Fruit fly (Drosophila melanogaster) whole organism, embryonic: Measurements from ENCODE around the gene dbe.

ENCODE experiments used
- Aef1 ChIP-seq: fragments of 200-800 bp; sonication (Bioruptor generic); IDR thresholded peaks from 3 replicates; pipeline ENCODE4 v1.3.6; 2022; ENCODE audit warnings: missing biosample characterization, missing genetic modification characterization
- B-H1 ChIP-seq: fragments of 200-800 bp; sonication (Bioruptor generic); IDR thresholded peaks from 3 replicates; pipeline ENCODE4 v1.3.6; 2022; ENCODE audit warnings: missing biosample characterization, missing genetic modification characterization
- Blimp-1 ChIP-seq: fragments of 200-800 bp; sonication (Bioruptor generic); optimal IDR thresholded peaks from 3 replicates; lab custom pipeline; 2018; ENCODE audit warnings: missing biosample characterization, missing genetic modification characterization, mild to moderate bottlenecking, moderate library complexity, missing genetic modification reagents
- CG10543 ChIP-seq: fragments of 200-800 bp; sonication (Bioruptor generic); optimal IDR thresholded peaks from 3 replicates; lab custom pipeline; 2017; ENCODE audit warnings: missing biosample characterization, mild to moderate bottlenecking, missing genetic modification characterization, moderate library complexity
- CG11696 ChIP-seq: fragments of 200-800 bp; sonication (Bioruptor generic); IDR thresholded peaks from 2 replicates; pipeline ENCODE4 v1.3.6; 2022; ENCODE audit warnings: missing biosample characterization, missing genetic modification characterization
- CG11723 ChIP-seq: fragments of 200-800 bp; sonication (Bioruptor generic); optimal IDR thresholded peaks from 2 replicates; lab custom pipeline; 2017; ENCODE audit warnings: missing biosample characterization, mild to moderate bottlenecking, missing genetic modification characterization
- CG12391 ChIP-seq: fragments of 200-800 bp; sonication (Bioruptor generic); optimal IDR thresholded peaks from 3 replicates; lab custom pipeline; 2018; ENCODE audit warnings: missing biosample characterization, mild to moderate bottlenecking, missing genetic modification characterization, moderate library complexity
- CG13287 ChIP-seq: fragments of 200-800 bp; sonication (Bioruptor generic); IDR thresholded peaks from 2 replicates; pipeline ENCODE4 v1.3.6; 2022; ENCODE audit warnings: missing biosample characterization, missing genetic modification characterization; ENCODE audit not compliant: partially characterized antibody
- CG13775 ChIP-seq: fragments of 200-800 bp; sonication (Bioruptor generic); optimal IDR thresholded peaks from 3 replicates; lab custom pipeline; 2017; ENCODE audit warnings: missing biosample characterization, mild to moderate bottlenecking, missing genetic modification characterization
- CG13894 ChIP-seq: fragments of 200-800 bp; sonication (Bioruptor generic); optimal IDR thresholded peaks from 3 replicates; lab custom pipeline; 2018; ENCODE audit warnings: missing biosample characterization, mild to moderate bottlenecking, missing genetic modification characterization, moderate library complexity
- CG14965 ChIP-seq: fragments of 200-800 bp; sonication (Bioruptor generic); optimal IDR thresholded peaks from 2 replicates; lab custom pipeline; 2016; ENCODE audit warnings: missing biosample characterization, missing genetic modification characterization, borderline replicate concordance
- CG16863 ChIP-seq: fragments of 200-800 bp; sonication (Bioruptor generic); optimal IDR thresholded peaks from 3 replicates; lab custom pipeline; 2016; ENCODE audit warnings: missing biosample characterization, missing genetic modification characterization
- CG17186 ChIP-seq: fragments of 200-800 bp; sonication (Bioruptor generic); optimal IDR thresholded peaks from 3 replicates; lab custom pipeline; 2017; ENCODE audit warnings: missing biosample characterization, missing genetic modification reagents, missing genetic modification characterization
- CG17912 ChIP-seq: fragments of 200-800 bp; sonication (Bioruptor generic); optimal IDR thresholded peaks from 2 replicates; lab custom pipeline; 2018; ENCODE audit warnings: missing biosample characterization, mild to moderate bottlenecking, missing genetic modification characterization
- CG18764 ChIP-seq: fragments of 200-800 bp; sonication (Bioruptor generic); optimal IDR thresholded peaks from 3 replicates; lab custom pipeline; 2016; ENCODE audit warnings: missing biosample characterization, missing genetic modification characterization
- CG2120 ChIP-seq: fragments of 200-800 bp; sonication (Bioruptor generic); optimal IDR thresholded peaks from 3 replicates; lab custom pipeline; 2016; ENCODE audit warnings: missing biosample characterization, missing genetic modification characterization
- CG4707 ChIP-seq: fragments of 200-800 bp; sonication (Bioruptor generic); optimal IDR thresholded peaks from 2 replicates; lab custom pipeline; 2018; ENCODE audit warnings: missing biosample characterization, mild to moderate bottlenecking, missing genetic modification characterization, moderate library complexity
- CG6654 ChIP-seq: fragments of 200-800 bp; sonication (Bioruptor generic); optimal IDR thresholded peaks from 2 replicates; lab custom pipeline; 2017; ENCODE audit warnings: missing biosample characterization, mild to moderate bottlenecking, missing genetic modification characterization
- CG6813 ChIP-seq: fragments of 200-800 bp; sonication (Bioruptor generic); optimal IDR thresholded peaks from 2 replicates; lab custom pipeline; 2017; ENCODE audit warnings: missing biosample characterization, missing genetic modification characterization, mild to moderate bottlenecking, moderate library complexity, missing genetic modification reagents
- CG7928 ChIP-seq: fragments of 200-800 bp; sonication (Bioruptor generic); optimal IDR thresholded peaks from 2 replicates; lab custom pipeline; 2017; ENCODE audit warnings: missing biosample characterization, mild to moderate bottlenecking, missing genetic modification characterization
- CG7987 ChIP-seq: fragments of 200-800 bp; sonication (Bioruptor generic); optimal IDR thresholded peaks from 2 replicates; lab custom pipeline; 2018; ENCODE audit warnings: missing biosample characterization, mild to moderate bottlenecking, missing genetic modification characterization, moderate library complexity
- CG9609 ChIP-seq: fragments of 200-800 bp; sonication (Bioruptor generic); optimal IDR thresholded peaks from 3 replicates; lab custom pipeline; 2016; ENCODE audit warnings: missing biosample characterization, missing genetic modification characterization
- Doc3 ChIP-seq: fragments of 200-800 bp; sonication (Bioruptor generic); IDR thresholded peaks from 3 replicates; pipeline ENCODE4 v1.3.6; 2022; ENCODE audit warnings: missing biosample characterization, missing genetic modification characterization; ENCODE audit not compliant: partially characterized antibody
- Dp ChIP-seq: fragments of 200-800 bp; sonication (Bioruptor generic); optimal IDR thresholded peaks from 2 replicates; lab custom pipeline; 2018; ENCODE audit warnings: missing biosample characterization, mild to moderate bottlenecking, missing genetic modification characterization, moderate library complexity
- Dref ChIP-seq: fragments of 200-800 bp; sonication (Bioruptor generic); IDR thresholded peaks from 2 replicates; pipeline ENCODE4 v1.3.6; 2022; ENCODE audit warnings: missing biosample characterization, missing genetic modification characterization
- Fer2 ChIP-seq: fragments of 200-800 bp; sonication (Bioruptor generic); optimal IDR thresholded peaks from 2 replicates; lab custom pipeline; 2018; ENCODE audit warnings: missing biosample characterization, mild to moderate bottlenecking, missing genetic modification characterization, moderate library complexity
- Lhr ChIP-seq: fragments of 200-800 bp; sonication (Bioruptor generic); optimal IDR thresholded peaks from 3 replicates; lab custom pipeline; 2017; ENCODE audit warnings: mild to moderate bottlenecking, missing biosample characterization, missing genetic modification reagents, missing genetic modification characterization
- Med ChIP-seq: fragments of 200-800 bp; sonication (Bioruptor generic); peaks from one replicate; lab custom pipeline; 2016; ENCODE audit warnings: missing biosample characterization, missing genetic modification characterization, mild to moderate bottlenecking, inconsistent platforms, moderate library complexity
- Opbp ChIP-seq: fragments of 200-800 bp; sonication (Bioruptor generic); IDR thresholded peaks from 3 replicates; pipeline ENCODE4 v1.3.6; 2022; ENCODE audit warnings: missing biosample characterization, missing genetic modification characterization; ENCODE audit not compliant: partially characterized antibody
- Ptx1 ChIP-seq: fragments of 200-800 bp; sonication (Bioruptor generic); IDR thresholded peaks from 2 replicates; pipeline ENCODE4 v1.3.6; 2022; ENCODE audit warnings: missing biosample characterization, missing genetic modification characterization
- Side ChIP-seq: fragments of 200-800 bp; sonication (Bioruptor generic); optimal IDR thresholded peaks from 2 replicates; lab custom pipeline; 2016; ENCODE audit warnings: missing biosample characterization, missing genetic modification characterization
- Stat92E ChIP-seq, 3 experiments: fragments of >200 bp in 2 of 3; fragments of 200-800 bp in 1 of 3; sonication (Bioruptor generic) in 1 of 3; optimal IDR thresholded peaks; 2 replicates each; lab custom pipeline; 2017 to 2019; ENCODE audit warnings: missing biosample characterization in 3 of 3, missing genetic modification characterization in 3 of 3, mild to moderate bottlenecking in 1 of 3, moderate library complexity in 1 of 3
- bigmax ChIP-seq: fragments of 200-800 bp; sonication (Bioruptor generic); optimal IDR thresholded peaks from 2 replicates; lab custom pipeline; 2018; ENCODE audit warnings: missing biosample characterization, mild to moderate bottlenecking, missing genetic modification characterization
- bsh ChIP-seq, 2 experiments: fragments of 200-800 bp; sonication (Bioruptor generic); optimal IDR thresholded peaks; 2 replicates each; lab custom pipeline; 2017 to 2018; ENCODE audit warnings: mild to moderate bottlenecking in 2 of 2, missing biosample characterization in 2 of 2, missing genetic modification characterization in 2 of 2, moderate library complexity in 1 of 2
- dpn ChIP-seq, 2 experiments: fragments of 200-800 bp; sonication (Bioruptor generic); optimal IDR thresholded peaks; 3 replicates each; lab custom pipeline; 2016; ENCODE audit warnings: missing biosample characterization in 2 of 2, missing genetic modification characterization in 2 of 2
- gfzf ChIP-seq: fragments of 200-800 bp; sonication (Bioruptor generic); optimal IDR thresholded peaks from 2 replicates; lab custom pipeline; 2016; ENCODE audit warnings: missing biosample characterization, mild to moderate bottlenecking, missing genetic modification characterization, moderate library complexity
- gsb ChIP-seq: fragments of 200-800 bp; sonication (Bioruptor generic); IDR thresholded peaks from 2 replicates; pipeline ENCODE4 v1.3.6; 2022; ENCODE audit warnings: missing biosample characterization, missing genetic modification characterization
- kni ChIP-seq: fragments of 200-800 bp; sonication (Bioruptor generic); optimal IDR thresholded peaks from 3 replicates; lab custom pipeline; 2017; ENCODE audit warnings: mild to moderate bottlenecking, missing biosample characterization, missing genetic modification reagents, missing genetic modification characterization
- mam ChIP-seq: fragments of 200-800 bp; sonication (Bioruptor generic); optimal IDR thresholded peaks from 3 replicates; lab custom pipeline; 2016; ENCODE audit warnings: missing biosample characterization, missing genetic modification characterization
- nmo ChIP-seq: fragments of 200-800 bp; sonication (Bioruptor generic); optimal IDR thresholded peaks from 2 replicates; lab custom pipeline; 2018; ENCODE audit warnings: missing biosample characterization, mild to moderate bottlenecking, missing genetic modification characterization, moderate library complexity
- org-1 ChIP-seq: fragments of 200-800 bp; sonication (Bioruptor generic); optimal IDR thresholded peaks from 2 replicates; lab custom pipeline; 2017; ENCODE audit warnings: missing biosample characterization, missing genetic modification characterization
- prd ChIP-seq, 3 experiments: fragments of >200 bp in 2 of 3; fragments of 200-800 bp in 1 of 3; sonication (Bioruptor generic) in 1 of 3; optimal IDR thresholded peaks in 2 of 3; IDR thresholded peaks in 1 of 3; 2 replicates in 2 of 3; 3 replicates in 1 of 3; pipeline versions ENCODE4 v1.3.6 to Lab custom; 2017 to 2022; ENCODE audit warnings: missing biosample characterization in 1 of 3, missing genetic modification characterization in 1 of 3
- schlank ChIP-seq: fragments of 200-800 bp; sonication (Bioruptor generic); optimal IDR thresholded peaks from 2 replicates; lab custom pipeline; 2018; ENCODE audit warnings: missing biosample characterization, mild to moderate bottlenecking, missing genetic modification characterization
- scrt ChIP-seq: fragments of 200-800 bp; sonication (Bioruptor generic); optimal IDR thresholded peaks from 2 replicates; lab custom pipeline; 2018; ENCODE audit warnings: missing biosample characterization, mild to moderate bottlenecking, missing genetic modification characterization, moderate library complexity
- tap ChIP-seq: fragments of 200-800 bp; optimal IDR thresholded peaks from 3 replicates; lab custom pipeline; 2019; ENCODE audit warnings: missing biosample characterization, mild to moderate bottlenecking, missing genetic modification characterization, moderate library complexity
- trh ChIP-seq: fragments of 200-800 bp; sonication (Bioruptor generic); optimal IDR thresholded peaks from 2 replicates; lab custom pipeline; 2016; ENCODE audit warnings: missing biosample characterization, missing genetic modification characterization
- twi ChIP-seq: fragments of 200-800 bp; optimal IDR thresholded peaks from 2 replicates; lab custom pipeline; 2019; ENCODE audit warnings: missing biosample characterization, mild to moderate bottlenecking, missing genetic modification characterization, moderate library complexity

The dbe gene

DNA sequence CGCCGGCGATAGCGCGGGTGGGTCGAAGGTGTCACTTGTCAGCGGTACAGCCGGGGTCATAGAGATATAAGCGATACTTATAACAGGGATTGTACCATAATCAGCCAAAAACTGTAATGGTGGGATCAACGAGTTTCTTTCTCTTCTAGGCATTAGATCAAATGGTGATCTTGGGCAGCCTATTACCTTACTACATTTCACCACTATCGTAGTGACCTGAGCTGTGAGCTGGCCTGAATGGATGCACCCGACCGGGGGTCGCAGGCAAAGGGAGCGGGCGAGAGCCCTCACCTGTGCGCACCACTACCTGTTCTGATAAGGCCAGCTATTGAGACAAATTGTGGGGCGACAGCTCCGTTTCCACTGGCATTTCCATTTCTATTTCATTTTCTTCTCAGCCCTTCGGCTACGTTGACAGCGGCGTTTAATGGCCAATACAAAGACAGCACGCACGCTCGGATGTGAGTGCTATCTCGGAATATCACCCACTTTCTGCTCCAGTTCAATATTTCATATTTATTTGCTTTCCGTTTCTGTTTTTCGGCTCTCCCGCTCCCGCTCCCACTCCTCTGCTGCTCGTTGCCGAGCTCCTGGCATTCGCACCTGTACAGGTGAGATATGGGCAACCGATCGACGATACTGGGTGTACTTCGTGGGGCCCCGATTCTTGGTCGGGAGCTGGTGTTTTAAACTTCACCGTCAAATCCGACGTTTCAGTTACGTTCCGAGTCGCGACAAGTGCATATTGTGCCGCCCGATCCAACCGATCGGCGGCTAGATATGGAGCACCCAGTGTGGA is 12.8 kb downstream of the dbe start (continued):
- peak; percentile 23 for TF ChIP-seq Lhr (GFP tag; lab: Kevin White, UChicago)
- peak; percentile 51 for TF ChIP-seq CG13775 (GFP tag; lab: Kevin White, UChicago)
- no peak for TF ChIP-seq gfzf (GFP tag; lab: Kevin White, UChicago)
- peak; percentile 81 for TF ChIP-seq org-1 (GFP tag; lab: Kevin White, UChicago)
- peak; percentile 96 for TF ChIP-seq Med (GFP tag; lab: Kevin White, UChicago)
- no peak for TF ChIP-seq gsb (GFP tag; lab: Robert Waterston, UW)
- no peak for TF ChIP-seq CG14965 (GFP tag; lab: Kevin White, UChicago)
- peak; percentile 84 for TF ChIP-seq CG16863 (GFP tag; lab: Kevin White, UChicago)
- TF ChIP-seq nmo: peak; percentile 83
- TF ChIP-seq Side: peak; percentile 64
- TF ChIP-seq CG9609 (GFP tag; lab: Kevin White, UChicago): peak; percentile 63
- no peak for TF ChIP-seq Fer2 (tag; lab: Kevin White, UChicago)
- peak; percentile 17 for TF ChIP-seq CG10543 (GFP tag; lab: Kevin White, UChicago)
- no peak for TF ChIP-seq Doc3 (GFP tag; lab: Robert Waterston, UW)
- TF ChIP-seq CG13894 (tag; lab: Kevin White, UChicago): no peak
- no peak for TF ChIP-seq prd (optimal IDR thresholded peaks at IDR 0.05; lab: Kevin White, UChicago)
- TF ChIP-seq prd (GFP tag; IDR thresholded peaks at IDR 0.05; lab: Robert Waterston, UW): peak; percentile 89
- peak; percentile 82 for TF ChIP-seq Ptx1
- peak; percentile 53 for TF ChIP-seq CG6654 (GFP tag; lab: Kevin White, UChicago)
- peak; percentile 50 for TF ChIP-seq CG11723 (GFP tag; lab: Kevin White, UChicago)
- TF ChIP-seq mam (GFP tag; lab: Kevin White, UChicago): peak; percentile 59
- TF ChIP-seq schlank (tag; lab: Kevin White, UChicago): no peak
- TF ChIP-seq kni: peak; percentile 22
- TF ChIP-seq CG11696 (GFP tag; lab: Robert Waterston, UW): peak; percentile 97
- TF ChIP-seq CG7928: no peak
- no peak for TF ChIP-seq Dp (GFP tag; lab: Kevin White, UChicago)
- TF ChIP-seq bsh (GFP tag; optimal IDR thresholded peaks at IDR 0.05; lab: Kevin White, UChicago): peak in 1 of 2 experiments; percentile 87
- no peak for TF ChIP-seq Opbp (GFP tag; lab: Robert Waterston, UW)
- peak in 1 of 3 experiments; percentile 48 for TF ChIP-seq Stat92E (GFP tag; optimal IDR thresholded peaks at IDR 0.05; lab: Kevin White, UChicago)
- peak; percentile 64 for TF ChIP-seq CG4707 (GFP tag; lab: Kevin White, UChicago)
- no peak for TF ChIP-seq trh (GFP tag; lab: Kevin White, UChicago)
- peak; percentile 80 for TF ChIP-seq Blimp-1 (GFP tag; lab: Kevin White, UChicago)
- TF ChIP-seq CG17912 (GFP tag; lab: Kevin White, UChicago): no peak
- peak; percentile 40 for TF ChIP-seq CG18764
- TF ChIP-seq B-H1 (GFP tag; lab: Robert Waterston, UW): peak; percentile 73
- peak; percentile 63 for TF ChIP-seq CG17186 (GFP tag; lab: Kevin White, UChicago)
- peak; percentile 66 for TF ChIP-seq Aef1 (GFP tag; lab: Robert Waterston, UW)
- peak; percentile 66 for TF ChIP-seq CG6813
- no peak for TF ChIP-seq Dref
- TF ChIP-seq twi (tag; lab: Kevin White, UChicago): peak; percentile 34
- peak; percentile 65 for TF ChIP-seq CG2120 (GFP tag; lab: Kevin White, UChicago)
- peak; percentile 71 for TF ChIP-seq tap
- TF ChIP-seq CG12391 (tag; lab: Kevin White, UChicago): peak; percentile 77
- peak; percentile 12 for TF ChIP-seq CG7987 (GFP tag; lab: Kevin White, UChicago)
- no peak for TF ChIP-seq CG13287
- peak; percentile 59 to 78 for TF ChIP-seq dpn (GFP tag; optimal IDR thresholded peaks at IDR 0.05; lab: Kevin White, UChicago)
- peak; percentile 33 for TF ChIP-seq scrt (GFP tag; lab: Kevin White, UChicago)
- no peak for TF ChIP-seq bigmax (GFP tag; lab: Kevin White, UChicago)
